Worm (Caenorhabditis elegans) whole organism, L2 larva: ENCODE measurements around the gene sqst-1.

ENCODE experiments used
- C34F6.9 ChIP-seq: fragments of 150-350 bp; optimal IDR thresholded peaks from 2 replicates; lab custom pipeline; 2014; ENCODE audit warnings: missing biosample characterization, missing genetic modification characterization
- F13H6.1 ChIP-seq: sonication (generic microtip); optimal IDR thresholded peaks from 2 replicates; lab custom pipeline; 2016; ENCODE audit warnings: missing genetic modification characterization, missing compliant biosample characterization
- R02D3.7 ChIP-seq: fragments of 150-350 bp; optimal IDR thresholded peaks from 2 replicates; lab custom pipeline; 2014; ENCODE audit warnings: missing biosample characterization, missing genetic modification characterization
- Y55F3AM.14 ChIP-seq: fragments of 200-800 bp; sonication (Bioruptor generic); optimal IDR thresholded peaks from 2 replicates; lab custom pipeline; 2018; ENCODE audit warnings: mild to moderate bottlenecking, missing genetic modification characterization, missing compliant biosample characterization
- ZK546.5 ChIP-seq: sonication (generic microtip); optimal IDR thresholded peaks from 2 replicates; lab custom pipeline; 2017; ENCODE audit warnings: missing biosample characterization, missing genetic modification characterization
- alr-1 ChIP-seq: fragments of 150-350 bp; optimal IDR thresholded peaks from 2 replicates; lab custom pipeline; 2014; ENCODE audit warnings: missing biosample characterization, missing genetic modification characterization
- ama-1 ChIP-seq: fragments of 150-350 bp; optimal IDR thresholded peaks from 2 replicates; lab custom pipeline; 2018; ENCODE audit warnings: inconsistent platforms
- blmp-1 ChIP-seq: sonication (generic microtip); optimal IDR thresholded peaks from 2 replicates; lab custom pipeline; 2017; ENCODE audit warnings: missing genetic modification characterization, mild to moderate bottlenecking, missing compliant biosample characterization, antibody characterized with exemption, moderate library complexity; ENCODE audit not compliant: insufficient read depth
- ceh-16 ChIP-seq: fragments of 150-350 bp; optimal IDR thresholded peaks from 2 replicates; lab custom pipeline; 2014; ENCODE audit warnings: missing biosample characterization, missing genetic modification characterization
- ceh-82 ChIP-seq: fragments of 150-350 bp; optimal IDR thresholded peaks from 2 replicates; lab custom pipeline; 2014; ENCODE audit warnings: missing biosample characterization, missing genetic modification characterization
- crh-2 ChIP-seq: sonication (generic microtip); optimal IDR thresholded peaks from 2 replicates; lab custom pipeline; 2017; ENCODE audit warnings: missing biosample characterization, missing genetic modification characterization
- dmd-4 ChIP-seq: sonication (generic microtip); optimal IDR thresholded peaks from 2 replicates; lab custom pipeline; 2017; ENCODE audit warnings: missing biosample characterization, missing genetic modification characterization
- egl-27 ChIP-seq: sonication (generic microtip); optimal IDR thresholded peaks from 3 replicates; lab custom pipeline; 2017; ENCODE audit warnings: missing biosample characterization, missing genetic modification reagents, missing genetic modification characterization
- elt-1 ChIP-seq: fragments of 150-350 bp; optimal IDR thresholded peaks from 2 replicates; lab custom pipeline; 2014; ENCODE audit warnings: missing biosample characterization, missing genetic modification characterization
- elt-3 ChIP-seq: sonication (generic microtip); optimal IDR thresholded peaks from 2 replicates; lab custom pipeline; 2017; ENCODE audit warnings: missing biosample characterization, missing genetic modification characterization
- fos-1 ChIP-seq: fragments of 150-350 bp; optimal IDR thresholded peaks from 2 replicates; lab custom pipeline; 2014; ENCODE audit warnings: missing biosample characterization, missing genetic modification characterization
- lin-11 ChIP-seq: fragments of 150-350 bp; sonication (generic microtip); optimal IDR thresholded peaks from 2 replicates; lab custom pipeline; 2014; ENCODE audit warnings: missing biosample characterization, missing genetic modification characterization, inconsistent platforms, mixed read lengths
- lin-13 ChIP-seq: fragments of 150-350 bp; optimal IDR thresholded peaks from 2 replicates; lab custom pipeline; 2014; ENCODE audit warnings: missing biosample characterization, missing genetic modification reagents, missing genetic modification characterization
- lin-39 ChIP-seq: fragments of 150-350 bp; optimal IDR thresholded peaks from 2 replicates; lab custom pipeline; 2014; ENCODE audit warnings: missing biosample characterization, missing genetic modification reagents, missing genetic modification characterization
- lsy-2 ChIP-seq, 2 experiments: fragments of 150-350 bp in 1 of 2; sonication (generic microtip) in 1 of 2; optimal IDR thresholded peaks; 2 replicates each; lab custom pipeline; 2014 to 2017; ENCODE audit warnings: missing biosample characterization in 2 of 2, missing genetic modification characterization in 2 of 2
- mab-5 ChIP-seq: fragments of 150-350 bp; optimal IDR thresholded peaks from 2 replicates; lab custom pipeline; 2014; ENCODE audit warnings: missing biosample characterization, missing genetic modification characterization
- mdl-1 ChIP-seq, 2 experiments: fragments of 150-350 bp in 1 of 2; sonication (generic microtip) in 1 of 2; optimal IDR thresholded peaks; 2 replicates each; lab custom pipeline; 2017; ENCODE audit warnings: missing biosample characterization in 2 of 2, missing genetic modification characterization in 2 of 2
- nhr-10 ChIP-seq: sonication (generic microtip); optimal IDR thresholded peaks from 2 replicates; lab custom pipeline; 2017; ENCODE audit warnings: missing biosample characterization, missing genetic modification characterization
- nhr-12 ChIP-seq: fragments of 150-350 bp; optimal IDR thresholded peaks from 2 replicates; lab custom pipeline; 2014; ENCODE audit warnings: missing biosample characterization, missing genetic modification characterization
- nhr-129 ChIP-seq: fragments of 150-350 bp; optimal IDR thresholded peaks from 2 replicates; lab custom pipeline; 2014; ENCODE audit warnings: missing biosample characterization, missing genetic modification characterization
- nhr-21 ChIP-seq: fragments of 150-350 bp; optimal IDR thresholded peaks from 2 replicates; lab custom pipeline; 2014; ENCODE audit warnings: missing biosample characterization, missing genetic modification characterization
- nhr-23 ChIP-seq: fragments of 150-350 bp; optimal IDR thresholded peaks from 2 replicates; lab custom pipeline; 2014; ENCODE audit warnings: missing biosample characterization, missing genetic modification reagents, missing genetic modification characterization
- nhr-25 ChIP-seq: fragments of 150-350 bp; sonication (generic microtip); optimal IDR thresholded peaks from 3 replicates; lab custom pipeline; 2014; ENCODE audit warnings: missing biosample characterization, missing genetic modification characterization
- nhr-6 ChIP-seq: fragments of 150-350 bp; optimal IDR thresholded peaks from 2 replicates; lab custom pipeline; 2014; ENCODE audit warnings: missing biosample characterization, missing genetic modification characterization
- peb-1 ChIP-seq: fragments of 150-350 bp; optimal IDR thresholded peaks from 2 replicates; lab custom pipeline; 2014; ENCODE audit warnings: missing biosample characterization, missing genetic modification characterization
- sem-4 ChIP-seq: fragments of 150-350 bp; optimal IDR thresholded peaks from 2 replicates; lab custom pipeline; 2014; ENCODE audit warnings: missing biosample characterization, missing genetic modification reagents, missing genetic modification characterization
- skn-1 ChIP-seq: sonication (generic microtip); optimal IDR thresholded peaks from 2 replicates; lab custom pipeline; 2017; ENCODE audit warnings: missing biosample characterization, missing genetic modification characterization
- sma-3 ChIP-seq: sonication (generic microtip); optimal IDR thresholded peaks from 2 replicates; lab custom pipeline; 2016; ENCODE audit warnings: missing genetic modification reagents, missing genetic modification characterization, missing compliant biosample characterization
- sma-9 ChIP-seq, 2 experiments: fragments of 150-350 bp in 1 of 2; sonication (generic microtip) in 1 of 2; optimal IDR thresholded peaks; 2 replicates each; lab custom pipeline; 2014 to 2016; ENCODE audit warnings: missing genetic modification characterization in 2 of 2, mild to moderate bottlenecking in 1 of 2, missing biosample characterization in 1 of 2, missing compliant biosample characterization in 1 of 2, missing genetic modification reagents in 1 of 2, moderate library complexity in 1 of 2
- snpc-4 ChIP-seq: fragments of 150-350 bp; optimal IDR thresholded peaks from 2 replicates; lab custom pipeline; 2014; ENCODE audit warnings: missing biosample characterization, missing genetic modification characterization
- unc-39 ChIP-seq: fragments of 150-350 bp; optimal IDR thresholded peaks from 2 replicates; lab custom pipeline; 2014; ENCODE audit warnings: missing biosample characterization, missing genetic modification characterization
- unc-55 ChIP-seq: fragments of 150-350 bp; sonication (generic microtip); optimal IDR thresholded peaks from 3 replicates; lab custom pipeline; 2014; ENCODE audit warnings: missing biosample characterization, missing genetic modification reagents, missing genetic modification characterization
- unc-62 ChIP-seq: fragments of 150-350 bp; optimal IDR thresholded peaks from 2 replicates; lab custom pipeline; 2014; ENCODE audit warnings: missing biosample characterization, missing genetic modification reagents, missing genetic modification characterization
- zag-1 ChIP-seq: fragments of 150-350 bp; optimal IDR thresholded peaks from 2 replicates; lab custom pipeline; 2014; ENCODE audit warnings: missing biosample characterization, missing genetic modification characterization
- ztf-1 ChIP-seq: fragments of 200-800 bp; sonication (Bioruptor generic); conservative IDR thresholded peaks from 2 replicates; pipeline ENCODE4 v1.3.6; 2022; ENCODE audit warnings: missing genetic modification characterization, missing compliant biosample characterization
- ztf-11 ChIP-seq: sonication (generic microtip); optimal IDR thresholded peaks from 2 replicates; lab custom pipeline; 2017; ENCODE audit warnings: missing biosample characterization, missing genetic modification characterization
- ztf-4 ChIP-seq: fragments of 150-350 bp; optimal IDR thresholded peaks from 2 replicates; lab custom pipeline; 2014; ENCODE audit warnings: missing biosample characterization, missing genetic modification characterization

Gene sqst-1

DNA sequence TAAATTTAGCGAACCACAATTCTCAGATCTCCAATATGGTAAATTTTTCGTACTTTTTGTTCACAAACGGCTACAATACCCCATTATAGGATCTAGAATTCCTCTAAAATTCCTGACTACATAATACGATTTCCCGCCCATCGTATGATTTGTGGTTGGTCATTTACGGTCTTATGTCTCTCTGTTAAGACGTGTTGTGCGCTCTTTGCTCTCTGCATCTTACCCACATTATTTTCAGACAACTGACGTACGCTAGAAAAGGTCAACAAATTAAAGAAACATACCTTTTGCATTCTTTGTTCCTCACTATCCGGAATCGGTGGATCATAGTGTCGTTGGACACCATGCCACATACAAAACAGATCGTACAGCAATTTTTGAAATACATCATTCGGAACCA, 9.0 kb downstream of the sqst-1 start:
- no peak for TF ChIP-seq snpc-4 (tag; lab: Kevin White, UChicago)
- TF ChIP-seq C34F6.9 (tag; lab: Kevin White, UChicago), result no peak
- peak; percentile 36 for TF ChIP-seq crh-2
- TF ChIP-seq sma-9 (GFP tag; optimal IDR thresholded peaks at IDR 0.05; lab: Kevin White, UChicago), result peak; percentile 51
- no peak for TF ChIP-seq sma-9 (tag; optimal IDR thresholded peaks at IDR 0.05; lab: Kevin White, UChicago)
- TF ChIP-seq dmd-4 (tag; lab: Kevin White, UChicago), result no peak
- peak; percentile 61 for TF ChIP-seq nhr-129 (tag; lab: Kevin White, UChicago)
- peak; percentile 16 for TF ChIP-seq fos-1
- TF ChIP-seq, all 48 proteins: peak for 4

DNA sequence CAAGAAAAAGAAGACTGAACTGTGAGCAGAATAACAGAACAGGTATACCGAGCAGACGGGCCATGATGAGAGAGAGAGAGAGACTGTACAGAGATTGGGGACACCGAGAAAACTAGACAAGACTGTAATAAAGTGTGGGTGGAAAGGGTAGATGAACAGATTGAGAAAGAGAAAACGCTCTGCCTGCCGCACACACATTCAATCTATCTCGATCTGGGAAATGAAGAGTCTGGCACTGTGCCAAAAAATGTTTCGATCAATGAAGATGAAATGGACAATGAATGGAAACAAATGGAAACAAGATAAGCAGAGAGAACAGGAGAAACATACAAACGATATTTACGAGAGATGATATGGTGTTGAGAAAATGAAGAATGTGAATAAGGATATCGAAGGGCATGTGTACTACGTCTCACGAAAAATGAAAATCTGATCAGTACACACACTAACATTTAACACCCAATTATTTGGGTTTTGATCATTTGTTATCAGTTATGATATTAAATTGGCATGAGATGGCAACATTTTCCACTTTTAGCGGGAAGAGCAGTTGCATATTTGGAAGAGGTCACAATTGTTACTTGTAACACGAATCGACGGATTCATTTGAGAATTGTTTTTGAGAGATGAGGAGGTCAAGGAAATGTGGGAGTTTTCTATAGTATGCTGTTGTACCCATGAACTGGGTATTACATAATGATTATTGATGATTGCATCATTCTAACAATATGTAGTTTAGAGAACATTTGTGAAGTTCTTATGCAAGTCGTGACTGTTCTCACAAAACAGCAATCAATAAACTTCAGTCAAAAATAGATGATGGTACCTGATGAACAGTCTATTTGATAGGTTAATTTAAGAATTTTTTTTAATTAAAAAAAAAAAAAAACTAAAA, 11.0 kb downstream of the sqst-1 start:
- TF ChIP-seq ztf-1 (GFP tag; lab: Robert Waterston, UW) (no peak), nhr-129 (tag; lab: Kevin White, UChicago) (peak; percentile 64), nhr-23 (tag; lab: Kevin White, UChicago) (no peak), nhr-25 (tag; lab: Kevin White, UChicago) (peak; percentile 36), R02D3.7 (no peak), blmp-1 (tag; lab: Kevin White, UChicago) (peak; percentile 56), elt-1 (tag; lab: Kevin White, UChicago) (no peak), sma-9 (GFP tag; optimal IDR thresholded peaks at IDR 0.05; lab: Kevin White, UChicago) (peak; percentile 83), sma-9 (tag; optimal IDR thresholded peaks at IDR 0.05; lab: Kevin White, UChicago) (no peak), sem-4 (tag; lab: Kevin White, UChicago) (no peak), ceh-16 (peak; percentile 29), nhr-6 (tag; lab: Kevin White, UChicago) (no peak), sma-3 (GFP tag; lab: Kevin White, UChicago) (peak; percentile 59), F13H6.1 (tag; lab: Kevin White, UChicago) (no peak), nhr-21 (tag; lab: Kevin White, UChicago) (peak; percentile 47), lsy-2 (tag; optimal IDR thresholded peaks at IDR 0.05; lab: Kevin White, UChicago) (peak in 1 of 2 experiments; percentile 21), alr-1 (tag; lab: Kevin White, UChicago) (no peak), egl-27 (tag; lab: Kevin White, UChicago) (peak; percentile 34), nhr-10 (tag; lab: Kevin White, UChicago) (no peak), snpc-4 (tag; lab: Kevin White, UChicago) (no peak), fos-1 (peak; percentile 28), dmd-4 (tag; lab: Kevin White, UChicago) (no peak)

DNA sequence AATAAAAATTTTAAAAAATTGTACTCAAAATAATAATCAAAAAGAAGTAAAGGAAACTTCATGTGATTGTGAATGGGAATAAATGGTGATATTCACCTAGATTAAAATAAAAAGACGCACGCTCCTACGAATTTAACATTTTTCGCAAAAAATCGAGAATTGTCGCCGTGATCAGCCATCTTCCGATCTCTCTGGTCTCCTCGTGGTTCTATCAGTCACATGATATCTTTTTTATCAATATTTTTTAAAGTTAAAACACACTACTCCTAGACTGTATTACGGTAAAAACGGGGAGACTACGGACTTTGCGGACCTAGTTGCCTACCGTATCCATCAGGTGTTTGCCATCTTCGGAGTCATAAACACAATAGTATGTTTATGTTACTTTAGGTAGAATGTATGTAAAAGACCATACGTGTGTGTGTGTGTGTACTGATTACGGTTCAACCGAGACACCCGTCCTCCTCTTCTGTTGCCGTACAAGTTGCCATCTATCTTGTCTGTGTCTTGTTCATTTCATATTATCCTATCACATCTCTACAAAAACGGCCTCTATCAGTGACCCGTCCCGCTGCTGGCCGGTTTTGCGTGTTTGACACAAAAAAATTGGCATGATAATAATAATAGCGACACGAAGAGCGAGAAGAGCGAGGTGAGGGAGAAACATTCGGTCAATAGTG, 12.6 kb downstream of the sqst-1 start, which contains the start of gene T12G3.2:
Gene T12G3.2, minus strand, starts transcription at position 444 of the 680 bp plus-strand sequence.
- TF ChIP-seq sma-9 (GFP tag; optimal IDR thresholded peaks at IDR 0.05; lab: Kevin White, UChicago) (peak; percentile 49), sma-9 (tag; optimal IDR thresholded peaks at IDR 0.05; lab: Kevin White, UChicago) (no peak), skn-1 (tag; lab: Kevin White, UChicago) (no peak), ama-1 (no peak), nhr-10 (tag; lab: Kevin White, UChicago) (no peak), sem-4 (tag; lab: Kevin White, UChicago) (no peak), egl-27 (tag; lab: Kevin White, UChicago) (no peak), elt-3 (tag; lab: Kevin White, UChicago) (no peak), lin-11 (tag; lab: Kevin White, UChicago) (no peak), nhr-25 (tag; lab: Kevin White, UChicago) (peak; percentile 30), mdl-1 (tag; optimal IDR thresholded peaks at IDR 0.05; lab: Kevin White, UChicago) (no peak), ztf-4 (tag; lab: Kevin White, UChicago) (no peak), F13H6.1 (tag; lab: Kevin White, UChicago) (peak; percentile 23), ceh-16 (no peak), unc-55 (GFP tag; lab: Kevin White, UChicago) (no peak), fos-1 (peak; percentile 65), lin-39 (tag; lab: Kevin White, UChicago) (no peak), nhr-21 (tag; lab: Kevin White, UChicago) (peak; percentile 23), unc-62 (no peak), dmd-4 (tag; lab: Kevin White, UChicago) (no peak), blmp-1 (tag; lab: Kevin White, UChicago) (no peak), nhr-12 (tag; lab: Kevin White, UChicago) (no peak), lin-13 (no peak), ztf-11 (tag; lab: Kevin White, UChicago) (no peak), nhr-23 (tag; lab: Kevin White, UChicago) (no peak), alr-1 (tag; lab: Kevin White, UChicago) (no peak), ceh-82 (tag; lab: Kevin White, UChicago) (no peak), nhr-6 (tag; lab: Kevin White, UChicago) (no peak), lsy-2 (tag; optimal IDR thresholded peaks at IDR 0.05; lab: Kevin White, UChicago) (peak in 1 of 2 experiments; percentile 16), mab-5 (no peak), unc-39 (tag; lab: Kevin White, UChicago) (no peak), zag-1 (tag; lab: Kevin White, UChicago) (no peak), ztf-1 (GFP tag; lab: Robert Waterston, UW) (no peak), ZK546.5 (tag; lab: Kevin White, UChicago) (no peak), elt-1 (tag; lab: Kevin White, UChicago) (no peak), peb-1 (no peak), C34F6.9 (tag; lab: Kevin White, UChicago) (no peak), Y55F3AM.14 (GFP tag; lab: Kevin White, UChicago) (no peak)
